Fruit fly (Drosophila melanogaster) S2 (cell line): ENCODE measurements around the gene nAChRalpha3.

Source experiments
- CG8478 ChIP-seq: fragments of >200 bp; optimal IDR thresholded peaks from 2 replicates; lab custom pipeline; 2018
- CTCF ChIP-seq, 2 experiments: fragments of >200 bp; optimal IDR thresholded peaks; 2 replicates each; lab custom pipeline; 2018

DNA sequence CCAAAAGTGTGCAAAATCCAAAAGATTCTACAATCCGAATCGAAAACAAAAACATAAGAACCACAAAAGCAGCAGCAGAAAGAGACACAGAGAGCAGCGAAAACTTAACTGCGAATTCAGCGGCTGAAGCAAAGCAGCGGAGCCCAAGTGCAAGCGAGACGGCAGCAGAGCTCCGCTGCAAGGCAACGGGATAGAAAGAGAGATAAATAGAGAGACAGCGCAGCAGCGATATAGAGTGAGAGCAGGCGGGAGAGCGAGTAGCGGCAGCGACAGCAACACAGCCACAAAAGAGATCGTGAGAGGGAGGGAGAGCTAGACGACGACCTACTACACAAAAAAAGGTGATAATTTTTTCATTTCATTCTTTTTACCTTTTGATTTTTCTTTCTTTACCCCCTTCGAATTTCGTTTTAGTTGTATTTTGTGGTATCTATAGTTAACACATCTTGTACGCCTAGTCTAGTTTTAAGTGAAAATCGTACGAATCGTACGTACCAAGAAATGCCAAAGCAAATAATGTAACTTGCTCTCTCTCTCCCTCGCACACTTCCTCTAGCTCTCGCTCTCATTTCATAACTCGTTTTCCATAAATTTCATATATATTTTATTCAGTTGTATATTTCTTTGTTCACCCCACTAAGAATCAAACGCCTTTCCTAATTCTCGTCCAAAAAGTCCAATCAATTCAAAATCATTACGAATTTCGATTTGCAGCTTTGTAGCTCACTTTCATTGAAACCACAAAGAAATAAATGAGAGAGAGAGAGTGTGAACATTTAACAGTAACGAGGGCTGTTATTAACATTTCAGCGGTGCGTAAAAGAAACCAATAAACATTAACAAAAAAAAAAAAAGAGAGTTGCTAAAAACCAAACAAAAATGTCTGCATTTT lies 43.6 kb upstream of the nAChRalpha3 start:
- no peak for TF ChIP-seq CG8478 (lab: Kevin White, UChicago)
- no peak for TF ChIP-seq CTCF (optimal IDR thresholded peaks at IDR 0.05; lab: Kevin White, UChicago)
